Worm (Caenorhabditis elegans) whole organism, L2 larva: Measurements from ENCODE around the gene F48G7.5.

Experiments used
- R02D3.7 ChIP-seq: fragments of 150-350 bp; optimal IDR thresholded peaks from 2 replicates; lab custom pipeline; 2014; ENCODE audit warnings: missing biosample characterization, missing genetic modification characterization
- blmp-1 ChIP-seq: sonication (generic microtip); optimal IDR thresholded peaks from 2 replicates; lab custom pipeline; 2017; ENCODE audit warnings: missing genetic modification characterization, mild to moderate bottlenecking, missing compliant biosample characterization, antibody characterized with exemption, moderate library complexity; ENCODE audit not compliant: insufficient read depth
- mdl-1 ChIP-seq, 2 experiments: fragments of 150-350 bp in 1 of 2; sonication (generic microtip) in 1 of 2; optimal IDR thresholded peaks; 2 replicates each; lab custom pipeline; 2017; ENCODE audit warnings: missing biosample characterization in 2 of 2, missing genetic modification characterization in 2 of 2
- nhr-12 ChIP-seq: fragments of 150-350 bp; optimal IDR thresholded peaks from 2 replicates; lab custom pipeline; 2014; ENCODE audit warnings: missing biosample characterization, missing genetic modification characterization
- snpc-4 ChIP-seq: fragments of 150-350 bp; optimal IDR thresholded peaks from 2 replicates; lab custom pipeline; 2014; ENCODE audit warnings: missing biosample characterization, missing genetic modification characterization
- unc-62 ChIP-seq: fragments of 150-350 bp; optimal IDR thresholded peaks from 2 replicates; lab custom pipeline; 2014; ENCODE audit warnings: missing biosample characterization, missing genetic modification reagents, missing genetic modification characterization

DNA sequence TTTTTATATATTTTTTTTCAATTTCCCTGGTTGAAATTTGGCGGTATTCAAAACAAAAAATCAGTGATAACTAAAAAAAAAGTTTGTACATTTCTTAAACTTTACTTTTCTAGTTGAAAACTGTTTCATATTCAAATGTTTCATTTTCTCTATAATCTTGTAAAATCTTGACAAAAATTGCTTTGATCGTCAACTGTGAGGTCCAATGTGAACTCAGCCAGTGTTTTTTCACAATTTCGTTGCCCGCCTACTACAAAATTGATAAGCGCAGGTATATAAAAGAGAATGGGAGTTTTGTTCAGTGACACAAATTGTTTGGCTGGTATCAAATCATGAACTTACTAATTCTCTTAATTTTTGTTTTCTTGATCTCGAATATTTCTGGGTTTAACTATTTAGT is 24.2 kb upstream of the F48G7.5 start, which contains the start of gene ugt-42:
- no peak for TF ChIP-seq R02D3.7
- TF ChIP-seq nhr-12 (tag; lab: Kevin White, UChicago), result no peak
- no peak for TF ChIP-seq blmp-1 (tag; lab: Kevin White, UChicago)
- no peak for TF ChIP-seq mdl-1 (tag; optimal IDR thresholded peaks at IDR 0.05; lab: Kevin White, UChicago)
- TF ChIP-seq unc-62 (GFP tag; lab: Kevin White, UChicago), result no peak
- no peak for TF ChIP-seq snpc-4 (tag; lab: Kevin White, UChicago)
